Worm (Caenorhabditis elegans) whole organism, L4/young adult: ENCODE results near the gene snx-17.

Source experiments
- dao-5 ChIP-seq: sonication (generic microtip); optimal IDR thresholded peaks from 2 replicates; lab custom pipeline; 2016; ENCODE audit warnings: missing genotype, missing genetic modification characterization, moderate library complexity, missing compliant biosample characterization
- him-1 ChIP-seq: sonication (generic microtip); optimal IDR thresholded peaks from 2 replicates; lab custom pipeline; 2016; ENCODE audit warnings: missing genotype, missing genetic modification reagents, missing genetic modification characterization, missing compliant biosample characterization

ce11 chrX:13129949-13130348 lies 7.9 kb upstream of the snx-17 start, which contains the start of gene spin-3:
- TF ChIP-seq him-1 (tag; lab: Kevin White, UChicago) = no peak
- no peak for TF ChIP-seq dao-5
